Fruit fly (Drosophila melanogaster): ENCODE measurements around the gene elm.

elm gene

dm6 chr3R:5682921-5683748 is 28.5 kb upstream of the elm start (continued):
- TF ChIP-seq CG13123 (GFP tag; optimal IDR thresholded peaks at IDR 0.05), result no peak
- TF ChIP-seq MBD-R2 (GFP tag; IDR thresholded peaks at IDR 0.05), result no peak
- no peak for TF ChIP-seq CG7928 (GFP tag; optimal IDR thresholded peaks at IDR 0.05)
- no peak for TF ChIP-seq CG8478 (optimal IDR thresholded peaks at IDR 0.05)
- TF ChIP-seq ken (GFP tag; IDR thresholded peaks at IDR 0.05), result peak; percentile 77
- no peak for TF ChIP-seq shn (GFP tag; optimal IDR thresholded peaks at IDR 0.05)
- peak; percentile 79 for TF ChIP-seq row (GFP tag; IDR thresholded peaks at IDR 0.05)
- peak; percentile 11 for TF ChIP-seq CG8359 (GFP tag; optimal IDR thresholded peaks at IDR 0.05; ENCODE audit: borderline replicate concordance)
- peak; percentile 32 for TF ChIP-seq CG6813 (GFP tag; optimal IDR thresholded peaks at IDR 0.05)
- no peak for TF ChIP-seq emc (GFP tag; optimal IDR thresholded peaks at IDR 0.05)
- TF ChIP-seq Opbp (GFP tag; IDR thresholded peaks at IDR 0.05; ENCODE audit: partially characterized antibody), result no peak
- peak; percentile 60 for TF ChIP-seq CG3407 (GFP tag; optimal IDR thresholded peaks at IDR 0.05)
- no peak for TF ChIP-seq YL-1 (GFP tag; optimal IDR thresholded peaks at IDR 0.05)
- TF ChIP-seq CG31365 (tag; optimal IDR thresholded peaks at IDR 0.05), result no peak
- TF ChIP-seq CG2116 (GFP tag; optimal IDR thresholded peaks at IDR 0.05), result peak; percentile 14
- peak; percentile 10; the same call in 1 of the 4 replicates for TF ChIP-seq Gug (GFP tag; IDR thresholded peaks at IDR 0.05)
- TF ChIP-seq CG3065 (GFP tag; optimal IDR thresholded peaks at IDR 0.05), result no peak
- TF ChIP-seq CG33557 (GFP tag; optimal IDR thresholded peaks at IDR 0.05), result peak; percentile 49
- no peak for TF ChIP-seq CG15514 (GFP tag; optimal IDR thresholded peaks at IDR 0.05)
- TF ChIP-seq HHEX (GFP tag; optimal IDR thresholded peaks at IDR 0.05), result peak; percentile 43
- no peak for TF ChIP-seq run (tag; optimal IDR thresholded peaks at IDR 0.05)
- no peak for TF ChIP-seq CG34376 (GFP tag; optimal IDR thresholded peaks at IDR 0.05)
- TF ChIP-seq tgo (GFP tag; IDR thresholded peaks at IDR 0.05), result peak; percentile 36; the same call in 2 of the 3 replicates
- no peak for TF ChIP-seq BEAF-32 (GFP tag; optimal IDR thresholded peaks at IDR 0.05)
- peak; percentile 30; the same call in 2 of the 3 replicates for TF ChIP-seq Mrtf (GFP tag; IDR thresholded peaks at IDR 0.05)
- peak; percentile 59 for TF ChIP-seq vvl (GFP tag; IDR thresholded peaks at IDR 0.05)
- TF ChIP-seq Oli (tag; optimal IDR thresholded peaks at IDR 0.05), result peak; percentile 69
- peak; percentile 32 for TF ChIP-seq Hr3 (GFP tag; optimal IDR thresholded peaks at IDR 0.05)
- TF ChIP-seq Hr39 (optimal IDR thresholded peaks at IDR 0.05), result no peak
- TF ChIP-seq pum (GFP tag; optimal IDR thresholded peaks at IDR 0.05), result peak; percentile 61
- no peak for TF ChIP-seq B-H2 (GFP tag; optimal IDR thresholded peaks at IDR 0.05)
- peak; percentile 59 for TF ChIP-seq trem (tag; optimal IDR thresholded peaks at IDR 0.05)
- TF ChIP-seq slp2 (GFP tag; optimal IDR thresholded peaks at IDR 0.05), result peak; percentile 31
- no peak for TF ChIP-seq prd (optimal IDR thresholded peaks at IDR 0.05)
- TF ChIP-seq prd (GFP tag; IDR thresholded peaks at IDR 0.05), result peak; percentile 50; the same call in 2 of the 3 replicates
- no peak for TF ChIP-seq CG4328 (GFP tag; optimal IDR thresholded peaks at IDR 0.05)
- no peak for TF ChIP-seq sisA (GFP tag; IDR thresholded peaks at IDR 0.05)
- TF ChIP-seq ase (GFP tag; IDR thresholded peaks at IDR 0.05), result 0 out of 3 replicates have a peak, but pooled peaks have one; percentile 11
- peak; percentile 69 for TF ChIP-seq fd96Cb (tag; optimal IDR thresholded peaks at IDR 0.05)
- TF ChIP-seq CG18764 (GFP tag; optimal IDR thresholded peaks at IDR 0.05), result peak; percentile 31
- peak; percentile 73 for TF ChIP-seq CG13424 (tag; optimal IDR thresholded peaks at IDR 0.05)
- TF ChIP-seq CG14050 (GFP tag; IDR thresholded peaks at IDR 0.05), result no peak
- peak; percentile 48 for TF ChIP-seq scrt (GFP tag; optimal IDR thresholded peaks at IDR 0.05)
- TF ChIP-seq CG12219 (GFP tag; optimal IDR thresholded peaks at IDR 0.05), result peak; percentile 48
- TF ChIP-seq phol (tag; optimal IDR thresholded peaks at IDR 0.05), result peak; percentile 79
- TF ChIP-seq crp (GFP tag; optimal IDR thresholded peaks at IDR 0.05), result no peak
- TF ChIP-seq Dip2 (GFP tag; IDR thresholded peaks at IDR 0.05), result no peak
- TF ChIP-seq Pdp1 (GFP tag; optimal IDR thresholded peaks at IDR 0.05), result peak in 1 of 2 experiments; percentile 35
- peak; percentile 28 for TF ChIP-seq CG1602 (GFP tag; optimal IDR thresholded peaks at IDR 0.05)

All from whole organism, embryonic.